Worm (Caenorhabditis elegans) whole organism, midembryonic: ENCODE measurements around the gene srt-27.

Experiments
- cog-1 ChIP-seq: sonication (generic microtip); optimal IDR thresholded peaks from 2 replicates; lab custom pipeline; 2016; ENCODE audit warnings: missing genetic modification characterization, missing compliant biosample characterization
- tab-1 ChIP-seq: fragments of 200-800 bp; sonication (Bioruptor generic); IDR thresholded peaks from 2 replicates; pipeline ENCODE4 v1.3.6; 2022; ENCODE audit warnings: missing genetic modification characterization, missing compliant biosample characterization
- ztf-23 ChIP-seq: fragments of 200-800 bp; sonication (Bioruptor generic); IDR thresholded peaks from 2 replicates; pipeline ENCODE4 v1.3.6; 2022; ENCODE audit warnings: missing genetic modification reagents, missing genetic modification characterization, missing compliant biosample characterization

DNA sequence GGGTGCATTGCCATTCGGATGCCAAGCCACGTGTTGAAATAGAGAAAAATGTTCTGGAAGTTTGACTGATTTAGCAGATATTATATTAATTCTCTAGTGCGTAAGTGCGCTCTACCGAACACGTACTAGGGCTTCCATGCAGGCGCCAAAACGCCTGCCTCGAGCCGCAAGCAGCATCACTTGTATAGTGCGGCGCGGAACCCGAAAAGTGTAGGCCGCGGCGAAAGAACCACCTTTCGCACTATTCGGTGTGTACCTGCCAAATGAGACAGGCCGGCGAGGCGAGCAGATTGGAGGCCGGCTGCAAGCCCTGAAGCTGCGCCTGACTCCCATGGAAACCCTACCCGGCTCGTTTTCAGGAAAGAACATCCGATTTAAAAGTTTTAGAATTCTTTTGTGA, 18.9 kb upstream of the srt-27 start:
- no peak for TF ChIP-seq tab-1 (GFP tag; lab: Robert Waterston, UW)
- no peak for TF ChIP-seq cog-1
- TF ChIP-seq ztf-23 = no peak
